Fruit fly (Drosophila melanogaster): ENCODE data around the gene CG4617.

The CG4617 gene

dm6 chrX:7095292-7095911, 8.9 kb downstream of the CG4617 start (continued):
- TF ChIP-seq CG17912 (GFP tag; optimal IDR thresholded peaks at IDR 0.05) (peak; percentile 84), CG3726 (GFP tag; IDR thresholded peaks at IDR 0.05) (0 out of 3 replicates have a peak, but pooled peaks have one; percentile 14), CG2202 (tag; optimal IDR thresholded peaks at IDR 0.05) (peak; percentile 49), btn (GFP tag; optimal IDR thresholded peaks at IDR 0.05) (peak; percentile 43), Blimp-1 (GFP tag; optimal IDR thresholded peaks at IDR 0.05) (peak; percentile 74), wor (GFP tag; IDR thresholded peaks at IDR 0.05) (peak; percentile 67), CG12659 (GFP tag; optimal IDR thresholded peaks at IDR 0.05) (peak; percentile 67), oc (tag; optimal IDR thresholded peaks at IDR 0.05) (peak; percentile 75), CG1529 (GFP tag; optimal IDR thresholded peaks at IDR 0.05) (peak; percentile 59), lov (optimal IDR thresholded peaks at IDR 0.05) (no peak), lov (GFP tag; IDR thresholded peaks at IDR 0.05) (0 out of 3 replicates have a peak, but pooled peaks have one; percentile 36), CG2129 (GFP tag; IDR thresholded peaks at IDR 0.05; ENCODE audit: partially characterized antibody) (no peak), CG10274 (GFP tag; optimal IDR thresholded peaks at IDR 0.05) (peak; percentile 33), CG15011 (GFP tag; optimal IDR thresholded peaks at IDR 0.05) (peak; percentile 53), BEAF-32 (GFP tag; optimal IDR thresholded peaks at IDR 0.05) (no peak), H2.0 (GFP tag; IDR thresholded peaks at IDR 0.05) (peak; percentile 83), fd3F (GFP tag; optimal IDR thresholded peaks at IDR 0.05) (peak; percentile 46), br (optimal IDR thresholded peaks at IDR 0.05) (no peak), gsb-n (tag; optimal IDR thresholded peaks at IDR 0.05) (peak; percentile 51), D (optimal IDR thresholded peaks at IDR 0.05) (no peak), D (GFP tag; optimal IDR thresholded peaks at IDR 0.05) (peak; percentile 56), CG12299 (tag; optimal IDR thresholded peaks at IDR 0.05) (peak; percentile 63), inv (GFP tag; IDR thresholded peaks at IDR 0.05; ENCODE audit: partially characterized antibody) (no peak), Nf-YA (GFP tag; IDR thresholded peaks at IDR 0.05) (peak; percentile 45; the same call in 1 of the 2 replicates), ham (GFP tag; IDR thresholded peaks at IDR 0.05) (no peak), CG3065 (GFP tag; optimal IDR thresholded peaks at IDR 0.05) (no peak), HmgZ (tag; optimal IDR thresholded peaks at IDR 0.05) (peak; percentile 76), CG18011 (GFP tag; optimal IDR thresholded peaks at IDR 0.05) (no peak), CrebB (tag; optimal IDR thresholded peaks at IDR 0.05) (peak; percentile 33), Ets65A (GFP tag) (peak; percentile 87), ken (GFP tag; IDR thresholded peaks at IDR 0.05) (peak; percentile 86), Fer1 (GFP tag; optimal IDR thresholded peaks at IDR 0.05) (peak; percentile 82), CG17568 (GFP tag; optimal IDR thresholded peaks at IDR 0.05) (peak; percentile 70), CG30431 (GFP tag; optimal IDR thresholded peaks at IDR 0.05) (peak; percentile 69), fd64A (GFP tag; optimal IDR thresholded peaks at IDR 0.05) (peak; percentile 41), Atf3 (GFP tag; optimal IDR thresholded peaks at IDR 0.05) (peak; percentile 46), PHDP (tag; optimal IDR thresholded peaks at IDR 0.05) (peak; percentile 83), crc (GFP tag; optimal IDR thresholded peaks at IDR 0.05) (peak; percentile 61), CG2678 (tag; optimal IDR thresholded peaks at IDR 0.05) (peak; percentile 88), Ssrp (tag; optimal IDR thresholded peaks at IDR 0.05) (peak; percentile 71), crol (GFP tag; IDR thresholded peaks at IDR 0.05) (no peak), CG8765 (GFP tag; IDR thresholded peaks at IDR 0.05) (no peak), CG8281 (tag; optimal IDR thresholded peaks at IDR 0.05) (peak; percentile 42), Rfx (GFP tag; IDR thresholded peaks at IDR 0.05) (peak; percentile 82), fd96Cb (tag; optimal IDR thresholded peaks at IDR 0.05) (peak; percentile 83), CG17361 (GFP tag; IDR thresholded peaks at IDR 0.05) (peak; percentile 62), CG4707 (GFP tag; optimal IDR thresholded peaks at IDR 0.05) (peak; percentile 62), CkIIα-i1 (GFP tag; IDR thresholded peaks at IDR 0.05) (0 out of 2 replicates have a peak, but pooled peaks have one; percentile 17), CG15269 (tag; optimal IDR thresholded peaks at IDR 0.05) (peak; percentile 91)

Measured in whole organism, embryonic.